Worm (Caenorhabditis elegans) whole organism, L3 larva: ENCODE data around the gene dhs-31.

ENCODE experiments used
- R02D3.7 ChIP-seq: fragments of 150-350 bp; optimal IDR thresholded peaks from 2 replicates; lab custom pipeline; 2014; ENCODE audit warnings: missing biosample characterization, missing genetic modification characterization
- ZK546.5 ChIP-seq: sonication (generic microtip); optimal IDR thresholded peaks from 2 replicates; lab custom pipeline; 2017; ENCODE audit warnings: missing biosample characterization, missing genetic modification characterization
- ama-1 ChIP-seq: fragments of 150-350 bp; optimal IDR thresholded peaks from 2 replicates; lab custom pipeline; 2018
- ceh-16 ChIP-seq: sonication (generic microtip); optimal IDR thresholded peaks from 2 replicates; lab custom pipeline; 2017; ENCODE audit warnings: missing biosample characterization, missing genetic modification characterization
- ceh-28 ChIP-seq: fragments of 150-350 bp; optimal IDR thresholded peaks from 2 replicates; lab custom pipeline; 2014; ENCODE audit warnings: missing biosample characterization, missing genetic modification reagents, missing genetic modification characterization
- ceh-82 ChIP-seq: fragments of 150-350 bp; optimal IDR thresholded peaks from 2 replicates; lab custom pipeline; 2014; ENCODE audit warnings: missing biosample characterization, missing genetic modification characterization
- ceh-9 ChIP-seq: sonication (generic microtip); optimal IDR thresholded peaks from 2 replicates; lab custom pipeline; 2018; ENCODE audit warnings: missing biosample characterization, missing genetic modification characterization
- daf-12 ChIP-seq: fragments of 150-350 bp; optimal IDR thresholded peaks from 2 replicates; lab custom pipeline; 2014; ENCODE audit warnings: missing biosample characterization, missing genetic modification reagents, missing genetic modification characterization
- egl-5 ChIP-seq: fragments of 150-350 bp; optimal IDR thresholded peaks from 2 replicates; lab custom pipeline; 2017; ENCODE audit warnings: missing biosample characterization, missing genetic modification reagents, missing genetic modification characterization, inconsistent platforms
- elt-1 ChIP-seq: fragments of 150-350 bp; optimal IDR thresholded peaks from 2 replicates; lab custom pipeline; 2014; ENCODE audit warnings: missing biosample characterization, missing genetic modification characterization
- elt-2 ChIP-seq: sonication (generic microtip); optimal IDR thresholded peaks from 2 replicates; lab custom pipeline; 2016; ENCODE audit warnings: missing genetic modification reagents, mild to moderate bottlenecking, missing genetic modification characterization, missing compliant biosample characterization
- elt-3 ChIP-seq, 3 experiments: fragments of 150-350 bp in 1 of 3; sonication (generic microtip) in 2 of 3; optimal IDR thresholded peaks; 2 replicates in 2 of 3; 4 replicates in 1 of 3; lab custom pipeline; 2014 to 2017; ENCODE audit warnings: missing biosample characterization in 3 of 3, missing genetic modification characterization in 3 of 3
- eor-1 ChIP-seq, 2 experiments: fragments of 150-350 bp; optimal IDR thresholded peaks; 2 replicates each; lab custom pipeline; 2014 to 2018; ENCODE audit warnings: missing biosample characterization in 2 of 2, missing genetic modification characterization in 2 of 2
- fkh-10 ChIP-seq: sonication (generic microtip); optimal IDR thresholded peaks from 2 replicates; lab custom pipeline; 2017; ENCODE audit warnings: missing biosample characterization, missing genetic modification reagents, missing genetic modification characterization
- fkh-2 ChIP-seq: fragments of 150-350 bp; optimal IDR thresholded peaks from 2 replicates; lab custom pipeline; 2014; ENCODE audit warnings: missing biosample characterization, missing genetic modification reagents, missing genetic modification characterization
- fos-1 ChIP-seq: fragments of 150-350 bp; optimal IDR thresholded peaks from 2 replicates; lab custom pipeline; 2014; ENCODE audit warnings: missing biosample characterization, missing genetic modification characterization
- hmg-11 ChIP-seq: sonication (generic microtip); optimal IDR thresholded peaks from 2 replicates; lab custom pipeline; 2016; ENCODE audit warnings: missing genetic modification characterization, missing compliant biosample characterization
- jun-1 ChIP-seq: fragments of 150-350 bp; optimal IDR thresholded peaks from 2 replicates; lab custom pipeline; 2014; ENCODE audit warnings: missing biosample characterization, missing genetic modification reagents, missing genetic modification characterization
- lin-15B ChIP-seq: fragments of 150-350 bp; optimal IDR thresholded peaks from 2 replicates; lab custom pipeline; 2014; ENCODE audit warnings: missing biosample characterization, missing genetic modification characterization
- lin-39 ChIP-seq: fragments of 150-350 bp; optimal IDR thresholded peaks from 2 replicates; lab custom pipeline; 2018; ENCODE audit warnings: missing biosample characterization, missing genetic modification reagents, missing genetic modification characterization
- lsy-12 ChIP-seq: sonication (generic microtip); optimal IDR thresholded peaks from 2 replicates; lab custom pipeline; 2016; ENCODE audit warnings: mild to moderate bottlenecking, missing genetic modification characterization, missing compliant biosample characterization
- mdl-1 ChIP-seq: fragments of 150-350 bp; optimal IDR thresholded peaks from 2 replicates; lab custom pipeline; 2014; ENCODE audit warnings: missing biosample characterization, missing genetic modification characterization
- mml-1 ChIP-seq: fragments of 150-350 bp; sonication (generic microtip); optimal IDR thresholded peaks from 3 replicates; lab custom pipeline; 2014; ENCODE audit warnings: missing biosample characterization, missing genetic modification characterization
- nfya-1 ChIP-seq: sonication (generic microtip); optimal IDR thresholded peaks from 2 replicates; lab custom pipeline; 2017; ENCODE audit warnings: missing genetic modification characterization, mild to moderate bottlenecking, missing compliant biosample characterization, antibody characterized with exemption, moderate library complexity; ENCODE audit not compliant: insufficient read depth
- nhr-11 ChIP-seq: fragments of 150-350 bp; optimal IDR thresholded peaks from 2 replicates; lab custom pipeline; 2014; ENCODE audit warnings: missing biosample characterization, missing genetic modification characterization
- nhr-12 ChIP-seq: fragments of 150-350 bp; optimal IDR thresholded peaks from 2 replicates; lab custom pipeline; 2014; ENCODE audit warnings: missing biosample characterization, missing genetic modification characterization
- nhr-23 ChIP-seq: fragments of 150-350 bp; optimal IDR thresholded peaks from 2 replicates; lab custom pipeline; 2014; ENCODE audit warnings: missing biosample characterization, missing genetic modification reagents, missing genetic modification characterization
- nhr-237 ChIP-seq: fragments of 150-350 bp; optimal IDR thresholded peaks from 2 replicates; lab custom pipeline; 2014; ENCODE audit warnings: missing biosample characterization, missing genetic modification characterization
- nhr-25 ChIP-seq: sonication (generic microtip); optimal IDR thresholded peaks from 2 replicates; lab custom pipeline; 2017; ENCODE audit warnings: missing biosample characterization, missing genetic modification characterization
- nhr-28 ChIP-seq: fragments of 150-350 bp; optimal IDR thresholded peaks from 2 replicates; lab custom pipeline; 2014; ENCODE audit warnings: missing biosample characterization, missing genetic modification characterization
- nhr-43 ChIP-seq: sonication (generic microtip); optimal IDR thresholded peaks from 2 replicates; lab custom pipeline; 2016; ENCODE audit warnings: mild to moderate bottlenecking, missing genetic modification characterization, missing compliant biosample characterization; ENCODE audit not compliant: poor library complexity, severe bottlenecking
- nhr-67 ChIP-seq: fragments of 150-350 bp; optimal IDR thresholded peaks from 2 replicates; lab custom pipeline; 2014; ENCODE audit warnings: missing biosample characterization, missing genetic modification characterization
- nhr-76 ChIP-seq: fragments of 150-350 bp; sonication (generic microtip); optimal IDR thresholded peaks from 5 replicates; lab custom pipeline; 2014; ENCODE audit warnings: missing biosample characterization, missing genetic modification characterization
- pha-4 ChIP-seq: fragments of 150-350 bp; optimal IDR thresholded peaks from 2 replicates; lab custom pipeline; 2014; ENCODE audit warnings: missing biosample characterization, missing genetic modification reagents, missing genetic modification characterization
- pqm-1 ChIP-seq: fragments of 150-350 bp; optimal IDR thresholded peaks from 2 replicates; lab custom pipeline; 2017; ENCODE audit warnings: missing biosample characterization, missing genetic modification characterization, inconsistent platforms
- sea-2 ChIP-seq: fragments of 150-350 bp; sonication (generic microtip); optimal IDR thresholded peaks from 4 replicates; lab custom pipeline; 2014; ENCODE audit warnings: missing biosample characterization, missing genetic modification reagents, missing genetic modification characterization
- skn-1 ChIP-seq: fragments of 150-350 bp; optimal IDR thresholded peaks from 2 replicates; lab custom pipeline; 2014; ENCODE audit warnings: missing biosample characterization, missing genetic modification characterization
- snpc-4 ChIP-seq: fragments of 150-350 bp; optimal IDR thresholded peaks from 2 replicates; lab custom pipeline; 2014; ENCODE audit warnings: missing biosample characterization, missing genetic modification characterization
- tbx-2 ChIP-seq: sonication (generic microtip); optimal IDR thresholded peaks from 2 replicates; lab custom pipeline; 2016; ENCODE audit warnings: mild to moderate bottlenecking, missing genetic modification characterization, missing compliant biosample characterization
- unc-39 ChIP-seq: sonication (generic microtip); optimal IDR thresholded peaks from 4 replicates; lab custom pipeline; 2017; ENCODE audit warnings: missing biosample characterization, missing genetic modification characterization
- unc-62 ChIP-seq: fragments of 150-350 bp; sonication (generic microtip); optimal IDR thresholded peaks from 4 replicates; lab custom pipeline; 2014; ENCODE audit warnings: missing biosample characterization, missing genetic modification reagents, missing genetic modification characterization
- zag-1 ChIP-seq: fragments of 150-350 bp; optimal IDR thresholded peaks from 2 replicates; lab custom pipeline; 2014; ENCODE audit warnings: missing biosample characterization, missing genetic modification characterization
- ztf-11 ChIP-seq: fragments of 150-350 bp; optimal IDR thresholded peaks from 2 replicates; lab custom pipeline; 2014; ENCODE audit warnings: missing biosample characterization, missing genetic modification characterization

Gene dhs-31

ce11 chrIV:10040803-10041202, at the start of gene dhs-31:
Gene dhs-31, minus strand, starts transcription at chrIV:10040903.
- TF ChIP-seq unc-39 (tag; lab: Kevin White, UChicago): no peak

ce11 chrIV:10090358-10090757, 49.7 kb upstream of the dhs-31 start, which contains the start of gene ttbk-5:
Gene ttbk-5, plus strand, starts transcription at chrIV:10090658.
- TF ChIP-seq lin-15B (tag; lab: Kevin White, UChicago) (no peak), nhr-76 (tag; lab: Kevin White, UChicago) (no peak), lsy-12 (tag; lab: Kevin White, UChicago) (no peak), elt-3 (tag; optimal IDR thresholded peaks at IDR 0.05; lab: Kevin White, UChicago) (no peak), daf-12 (tag; lab: Kevin White, UChicago) (no peak)
- TF ChIP-seq, all 47 proteins: peak for 0

ce11 chrIV:10089777-10090176, 49.1 kb upstream of the dhs-31 start, which contains the start of gene ttr-39:
Gene ttr-39, minus strand, starts transcription at chrIV:10089877.
- no peak for TF ChIP-seq unc-39 (tag; lab: Kevin White, UChicago)
- TF ChIP-seq snpc-4 (tag; lab: Kevin White, UChicago): no peak
- TF ChIP-seq nfya-1 (tag; lab: Kevin White, UChicago): no peak
- TF ChIP-seq R02D3.7 (tag; lab: Kevin White, UChicago): no peak
- TF ChIP-seq mml-1 (tag; lab: Kevin White, UChicago): no peak
- TF ChIP-seq ceh-82 (tag; lab: Kevin White, UChicago): no peak
- TF ChIP-seq pqm-1 (tag; lab: Kevin White, UChicago): no peak
- no peak for TF ChIP-seq nhr-67 (tag; lab: Kevin White, UChicago)
- TF ChIP-seq eor-1 (tag; optimal IDR thresholded peaks at IDR 0.05; lab: Kevin White, UChicago): no peak
- TF ChIP-seq elt-1 (tag; lab: Kevin White, UChicago): no peak

ce11 chrIV:10085401-10086187, 44.9 kb upstream of the dhs-31 start, which contains the start of the genes col-2 and ndc-80:
Gene col-2, minus strand, starts transcription at chrIV:10085451.
Gene ndc-80, plus strand, starts transcription at chrIV:10086137.
- TF ChIP-seq elt-1 (tag; lab: Kevin White, UChicago) (no peak), jun-1 (tag; lab: Kevin White, UChicago) (peak; percentile 10), snpc-4 (tag; lab: Kevin White, UChicago) (peak; percentile 36), nhr-67 (tag; lab: Kevin White, UChicago) (no peak), daf-12 (tag; lab: Kevin White, UChicago) (no peak), lin-39 (peak; percentile 70), ceh-82 (tag; lab: Kevin White, UChicago) (no peak), ZK546.5 (tag; lab: Kevin White, UChicago) (no peak), nfya-1 (tag; lab: Kevin White, UChicago) (peak; percentile 84), fos-1 (tag; lab: Kevin White, UChicago) (no peak), mml-1 (tag; lab: Kevin White, UChicago) (no peak), elt-2 (tag; lab: Kevin White, UChicago) (no peak), tbx-2 (tag; lab: Kevin White, UChicago) (no peak), skn-1 (tag; lab: Kevin White, UChicago) (peak; percentile 4), nhr-12 (tag; lab: Kevin White, UChicago) (no peak), ama-1 (lab: Kevin White, UChicago) (no peak), nhr-237 (no peak), zag-1 (tag; lab: Kevin White, UChicago) (no peak), nhr-11 (tag; lab: Kevin White, UChicago) (no peak), nhr-76 (tag; lab: Kevin White, UChicago) (no peak), ztf-11 (tag; lab: Kevin White, UChicago) (no peak), nhr-28 (tag; lab: Kevin White, UChicago) (no peak), unc-39 (tag; lab: Kevin White, UChicago) (no peak), pha-4 (tag; lab: Kevin White, UChicago) (no peak), mdl-1 (tag; lab: Kevin White, UChicago) (no peak), fkh-2 (tag; lab: Kevin White, UChicago) (no peak), pqm-1 (tag; lab: Kevin White, UChicago) (peak; percentile 17), R02D3.7 (tag; lab: Kevin White, UChicago) (peak; percentile 71), unc-62 (no peak), nhr-23 (peak; percentile 54), nhr-43 (tag; lab: Kevin White, UChicago) (peak; percentile 74), ceh-28 (tag; lab: Kevin White, UChicago) (no peak), egl-5 (tag; lab: Kevin White, UChicago) (no peak), ceh-16 (tag; lab: Kevin White, UChicago) (no peak), elt-3 (tag; optimal IDR thresholded peaks at IDR 0.05; lab: Kevin White, UChicago) (no peak), sea-2 (GFP tag; lab: Kevin White, UChicago) (no peak), fkh-10 (peak; percentile 23), nhr-25 (tag; lab: Kevin White, UChicago) (peak; percentile 70), lin-15B (tag; lab: Kevin White, UChicago) (peak; percentile 93), hmg-11 (tag; lab: Kevin White, UChicago) (no peak), lsy-12 (tag; lab: Kevin White, UChicago) (no peak), ceh-9 (no peak)
